Fruit fly (Drosophila melanogaster) whole organism, embryonic: ENCODE data around the gene Fnta.

ENCODE experiments used
- Aef1 ChIP-seq: fragments of 200-800 bp; sonication (Bioruptor generic); IDR thresholded peaks from 3 replicates; pipeline ENCODE4 v1.3.6; 2022; ENCODE audit warnings: missing biosample characterization, missing genetic modification characterization
- CG10431 ChIP-seq: fragments of 200-800 bp; sonication (Bioruptor generic); optimal IDR thresholded peaks from 3 replicates; lab custom pipeline; 2018; ENCODE audit warnings: missing biosample characterization, mild to moderate bottlenecking, missing genetic modification characterization
- CG10543 ChIP-seq: fragments of 200-800 bp; sonication (Bioruptor generic); optimal IDR thresholded peaks from 3 replicates; lab custom pipeline; 2017; ENCODE audit warnings: missing biosample characterization, mild to moderate bottlenecking, missing genetic modification characterization, moderate library complexity
- CG11247 ChIP-seq: fragments of 200-800 bp; sonication (Bioruptor generic); IDR thresholded peaks from 2 replicates; pipeline ENCODE4 v1.3.6; 2022; ENCODE audit warnings: missing biosample characterization, missing genetic modification characterization
- CG11456 ChIP-seq: fragments of 200-800 bp; sonication (Bioruptor generic); IDR thresholded peaks from 3 replicates; pipeline ENCODE4 v1.3.6; 2022; ENCODE audit warnings: missing biosample characterization, missing genetic modification characterization
- CG13123 ChIP-seq: fragments of 200-800 bp; sonication (Bioruptor generic); optimal IDR thresholded peaks from 2 replicates; lab custom pipeline; 2016; ENCODE audit warnings: missing biosample characterization, missing genetic modification characterization
- CG13287 ChIP-seq: fragments of 200-800 bp; sonication (Bioruptor generic); IDR thresholded peaks from 2 replicates; pipeline ENCODE4 v1.3.6; 2022; ENCODE audit warnings: missing biosample characterization, missing genetic modification characterization; ENCODE audit not compliant: partially characterized antibody
- CG13894 ChIP-seq: fragments of 200-800 bp; sonication (Bioruptor generic); optimal IDR thresholded peaks from 3 replicates; lab custom pipeline; 2018; ENCODE audit warnings: missing biosample characterization, mild to moderate bottlenecking, missing genetic modification characterization, moderate library complexity
- CG1602 ChIP-seq: fragments of 200-800 bp; sonication (Bioruptor generic); optimal IDR thresholded peaks from 3 replicates; lab custom pipeline; 2016; ENCODE audit warnings: missing biosample characterization, missing genetic modification characterization
- CG17802 ChIP-seq: fragments of 200-800 bp; sonication (Bioruptor generic); optimal IDR thresholded peaks from 2 replicates; lab custom pipeline; 2018; ENCODE audit warnings: missing biosample characterization, mild to moderate bottlenecking, missing genetic modification characterization, moderate library complexity
- CG18011 ChIP-seq: fragments of 200-800 bp; sonication (Bioruptor generic); optimal IDR thresholded peaks from 2 replicates; lab custom pipeline; 2017; ENCODE audit warnings: missing biosample characterization, missing genetic modification characterization, mild to moderate bottlenecking, moderate library complexity, missing genotype
- CG2120 ChIP-seq: fragments of 200-800 bp; sonication (Bioruptor generic); optimal IDR thresholded peaks from 3 replicates; lab custom pipeline; 2016; ENCODE audit warnings: missing biosample characterization, missing genetic modification characterization
- CG30403 ChIP-seq: fragments of 200-800 bp; sonication (Bioruptor generic); optimal IDR thresholded peaks from 3 replicates; lab custom pipeline; 2016; ENCODE audit warnings: missing biosample characterization, missing genetic modification characterization
- CG4617 ChIP-seq: fragments of 200-800 bp; sonication (Bioruptor generic); optimal IDR thresholded peaks from 3 replicates; lab custom pipeline; 2016; ENCODE audit warnings: missing biosample characterization, missing genetic modification characterization, borderline replicate concordance
- CG7839 ChIP-seq: fragments of 200-800 bp; sonication (Bioruptor generic); optimal IDR thresholded peaks from 3 replicates; lab custom pipeline; 2018; ENCODE audit warnings: missing biosample characterization, mild to moderate bottlenecking, missing genetic modification characterization, moderate library complexity
- CG9932 ChIP-seq: fragments of 200-800 bp; sonication (Bioruptor generic); IDR thresholded peaks from 2 replicates; pipeline ENCODE4 v1.3.6; 2022; ENCODE audit warnings: missing biosample characterization, missing genetic modification characterization
- CHES-1-like ChIP-seq: fragments of 200-800 bp; sonication (Bioruptor generic); optimal IDR thresholded peaks from 2 replicates; lab custom pipeline; 2016; ENCODE audit warnings: missing biosample characterization, missing genetic modification characterization
- Dad ChIP-seq: fragments of 200-800 bp; sonication (Bioruptor generic); optimal IDR thresholded peaks from 3 replicates; lab custom pipeline; 2016; ENCODE audit warnings: missing biosample characterization, missing genetic modification characterization
- Dip2 ChIP-seq: fragments of 200-800 bp; sonication (Bioruptor generic); IDR thresholded peaks from 2 replicates; pipeline ENCODE4 v1.3.6; 2022; ENCODE audit warnings: missing biosample characterization, missing genetic modification characterization
- H15 ChIP-seq: fragments of 200-800 bp; sonication (Bioruptor generic); IDR thresholded peaks from 3 replicates; pipeline ENCODE4 v1.3.6; 2022; ENCODE audit warnings: missing biosample characterization, missing genetic modification characterization
- Hr3 ChIP-seq: fragments of 200-800 bp; sonication (Bioruptor generic); optimal IDR thresholded peaks from 3 replicates; lab custom pipeline; 2016; ENCODE audit warnings: missing biosample characterization, missing genetic modification characterization
- Kr ChIP-seq: fragments of 200-800 bp; sonication (Bioruptor generic); optimal IDR thresholded peaks from 2 replicates; lab custom pipeline; 2017; ENCODE audit warnings: missing biosample characterization, mild to moderate bottlenecking, missing genetic modification characterization
- MTF-1 ChIP-seq: fragments of 200-800 bp; sonication (Bioruptor generic); optimal IDR thresholded peaks from 2 replicates; lab custom pipeline; 2018; ENCODE audit warnings: missing biosample characterization, mild to moderate bottlenecking, missing genetic modification characterization, borderline replicate concordance
- Nf-YB ChIP-seq: fragments of 200-800 bp; sonication (Bioruptor generic); optimal IDR thresholded peaks from 3 replicates; lab custom pipeline; 2019; ENCODE audit warnings: missing biosample characterization, mild to moderate bottlenecking, missing genetic modification characterization, moderate library complexity
- Opbp ChIP-seq: fragments of 200-800 bp; sonication (Bioruptor generic); IDR thresholded peaks from 3 replicates; pipeline ENCODE4 v1.3.6; 2022; ENCODE audit warnings: missing biosample characterization, missing genetic modification characterization; ENCODE audit not compliant: partially characterized antibody
- bigmax ChIP-seq: fragments of 200-800 bp; sonication (Bioruptor generic); optimal IDR thresholded peaks from 2 replicates; lab custom pipeline; 2018; ENCODE audit warnings: missing biosample characterization, mild to moderate bottlenecking, missing genetic modification characterization
- br ChIP-seq: fragments of >200 bp; optimal IDR thresholded peaks from 2 replicates; lab custom pipeline; 2017
- cad ChIP-seq: fragments of >200 bp; optimal IDR thresholded peaks from 2 replicates; lab custom pipeline; 2017; ENCODE audit warnings: missing biosample characterization, missing genetic modification characterization
- chinmo ChIP-seq: fragments of 200-800 bp; sonication (Bioruptor generic); IDR thresholded peaks from 4 replicates; pipeline ENCODE4 v1.3.6; 2022; ENCODE audit warnings: missing biosample characterization, missing genetic modification characterization; ENCODE audit not compliant: partially characterized antibody
- chm ChIP-seq: fragments of 200-800 bp; sonication (Bioruptor generic); IDR thresholded peaks from 2 replicates; pipeline ENCODE4 v1.3.6; 2022; ENCODE audit warnings: missing biosample characterization, missing genetic modification characterization
- crol ChIP-seq: fragments of 200-800 bp; sonication (Bioruptor generic); IDR thresholded peaks from 2 replicates; pipeline ENCODE4 v1.3.6; 2022; ENCODE audit warnings: missing biosample characterization, missing genetic modification characterization
- dm ChIP-seq: fragments of 200-800 bp; sonication (Bioruptor generic); optimal IDR thresholded peaks from 3 replicates; lab custom pipeline; 2016; ENCODE audit warnings: missing biosample characterization, missing genetic modification characterization
- dysf ChIP-seq: fragments of 200-800 bp; sonication (Bioruptor generic); IDR thresholded peaks from 3 replicates; pipeline ENCODE4 v1.3.6; 2022; ENCODE audit warnings: missing biosample characterization, missing genetic modification characterization
- fd102C ChIP-seq: fragments of 200-800 bp; sonication (Bioruptor generic); optimal IDR thresholded peaks from 2 replicates; lab custom pipeline; 2018; ENCODE audit warnings: missing biosample characterization, mild to moderate bottlenecking, missing genetic modification characterization, moderate library complexity
- fd3F ChIP-seq: fragments of 200-800 bp; sonication (Bioruptor generic); optimal IDR thresholded peaks from 2 replicates; lab custom pipeline; 2018; ENCODE audit warnings: missing biosample characterization, mild to moderate bottlenecking, missing genetic modification characterization, moderate library complexity
- hbn ChIP-seq: fragments of 200-800 bp; sonication (Bioruptor generic); IDR thresholded peaks from 2 replicates; pipeline ENCODE4 v1.3.6; 2022; ENCODE audit warnings: missing biosample characterization, missing genetic modification characterization; ENCODE audit not compliant: partially characterized antibody
- her ChIP-seq: fragments of 200-800 bp; sonication (Bioruptor generic); optimal IDR thresholded peaks from 2 replicates; lab custom pipeline; 2016; ENCODE audit warnings: missing biosample characterization, missing genetic modification characterization
- luna ChIP-seq: fragments of 200-800 bp; sonication (Bioruptor generic); optimal IDR thresholded peaks from 2 replicates; lab custom pipeline; 2016; ENCODE audit warnings: missing biosample characterization, missing genetic modification characterization
- maf-S ChIP-seq: fragments of 200-800 bp; sonication (Bioruptor generic); optimal IDR thresholded peaks from 2 replicates; lab custom pipeline; 2016; ENCODE audit warnings: missing biosample characterization, missing genetic modification characterization
- nmo ChIP-seq: fragments of 200-800 bp; sonication (Bioruptor generic); optimal IDR thresholded peaks from 2 replicates; lab custom pipeline; 2018; ENCODE audit warnings: missing biosample characterization, mild to moderate bottlenecking, missing genetic modification characterization, moderate library complexity
- oc ChIP-seq: fragments of 200-800 bp; sonication (Bioruptor generic); optimal IDR thresholded peaks from 2 replicates; lab custom pipeline; 2018; ENCODE audit warnings: missing biosample characterization, mild to moderate bottlenecking, missing genetic modification characterization, moderate library complexity
- pum ChIP-seq: fragments of 200-800 bp; sonication (Bioruptor generic); optimal IDR thresholded peaks from 2 replicates; lab custom pipeline; 2016; ENCODE audit warnings: missing biosample characterization, missing genetic modification characterization
- ranshi ChIP-seq: fragments of 200-800 bp; sonication (Bioruptor generic); IDR thresholded peaks from 2 replicates; pipeline ENCODE4 v1.3.6; 2022; ENCODE audit warnings: missing biosample characterization, missing genetic modification characterization
- so ChIP-seq: fragments of 200-800 bp; sonication (Bioruptor generic); IDR thresholded peaks from 3 replicates; pipeline ENCODE4 v1.3.6; 2022; ENCODE audit warnings: missing biosample characterization, missing genetic modification characterization
- tgo ChIP-seq: fragments of 200-800 bp; sonication (Bioruptor generic); IDR thresholded peaks from 3 replicates; pipeline ENCODE4 v1.3.6; 2022; ENCODE audit warnings: missing biosample characterization, missing genetic modification characterization
- tll ChIP-seq, 2 experiments: fragments of 200-800 bp in 1 of 2; fragments of >200 bp in 1 of 2; sonication (Bioruptor generic) in 1 of 2; optimal IDR thresholded peaks; 2 replicates each; lab custom pipeline; 2017 to 2019; ENCODE audit warnings: missing biosample characterization in 2 of 2, missing genetic modification characterization in 2 of 2, mild to moderate bottlenecking in 1 of 2, moderate library complexity in 1 of 2
- toy ChIP-seq: fragments of 200-800 bp; sonication (Bioruptor generic); IDR thresholded peaks from 2 replicates; pipeline ENCODE4 v1.3.6; 2022; ENCODE audit warnings: missing biosample characterization, missing genetic modification characterization
- tup ChIP-seq: fragments of 200-800 bp; sonication (Bioruptor generic); optimal IDR thresholded peaks from 2 replicates; lab custom pipeline; 2016; ENCODE audit warnings: missing biosample characterization, mild to moderate bottlenecking, missing genetic modification characterization, moderate library complexity
- vnd ChIP-seq: fragments of 200-800 bp; sonication (Bioruptor generic); IDR thresholded peaks from 3 replicates; pipeline ENCODE4 v1.3.6; 2022; ENCODE audit warnings: missing biosample characterization, missing genetic modification characterization; ENCODE audit not compliant: partially characterized antibody
- wek ChIP-seq: fragments of 200-800 bp; sonication (Bioruptor generic); optimal IDR thresholded peaks from 3 replicates; lab custom pipeline; 2018; ENCODE audit warnings: missing biosample characterization, mild to moderate bottlenecking, missing genetic modification characterization, moderate library complexity
- zen ChIP-seq: fragments of 200-800 bp; sonication (Bioruptor generic); optimal IDR thresholded peaks from 3 replicates; lab custom pipeline; 2018; ENCODE audit warnings: missing biosample characterization, mild to moderate bottlenecking, missing genetic modification characterization, moderate library complexity

Fnta gene

dm6 chr2L:4850356-4850755 lies 19.9 kb upstream of the Fnta start, which contains the start of the genes mRpS2 and Mon1 (continued):
- peak; percentile 94 for TF ChIP-seq CG13894 (tag; lab: Kevin White, UChicago)
- TF ChIP-seq CG13123 = peak; percentile 91
- TF ChIP-seq Dad (GFP tag; lab: Kevin White, UChicago) = peak; percentile 73
- TF ChIP-seq CG18011 (GFP tag; lab: Kevin White, UChicago) = peak; percentile 87
- TF ChIP-seq CHES-1-like (GFP tag; lab: Kevin White, UChicago) = peak; percentile 75
- TF ChIP-seq chinmo (GFP tag; lab: Robert Waterston, UW) = no peak
- TF ChIP-seq Dip2 = peak; percentile 48; the same call in 1 of the 2 replicates
- TF ChIP-seq tup (GFP tag; lab: Kevin White, UChicago) = peak; percentile 85
- TF ChIP-seq vnd (GFP tag; lab: Robert Waterston, UW) = no peak
- TF ChIP-seq crol (GFP tag; lab: Robert Waterston, UW) = peak; percentile 53
- TF ChIP-seq pum (GFP tag; lab: Kevin White, UChicago) = peak; percentile 77
- TF ChIP-seq toy (GFP tag; lab: Robert Waterston, UW) = peak; percentile 94
- peak; percentile 72 for TF ChIP-seq CG10543 (GFP tag; lab: Kevin White, UChicago)
- TF ChIP-seq ranshi = peak; percentile 96
- TF ChIP-seq CG1602 (GFP tag; lab: Kevin White, UChicago) = peak; percentile 95
- peak; percentile 16 for TF ChIP-seq Kr (GFP tag; lab: Kevin White, UChicago)
- TF ChIP-seq CG2120 (GFP tag; lab: Kevin White, UChicago) = peak; percentile 95
- peak; percentile 94 for TF ChIP-seq dysf (GFP tag; lab: Robert Waterston, UW)
- TF ChIP-seq H15 = peak; percentile 97
- TF ChIP-seq CG10431 = peak; percentile 56
- TF ChIP-seq CG17802 (tag; lab: Kevin White, UChicago) = peak; percentile 76
- TF ChIP-seq luna = peak; percentile 34
- TF ChIP-seq fd3F = peak; percentile 95
- TF ChIP-seq nmo (GFP tag; lab: Kevin White, UChicago) = peak; percentile 94
- TF ChIP-seq CG11247 (GFP tag; lab: Robert Waterston, UW) = peak; percentile 95
- peak; percentile 95 for TF ChIP-seq CG7839 (tag; lab: Kevin White, UChicago)
- TF ChIP-seq zen = peak; percentile 96
- no peak for TF ChIP-seq cad (GFP tag; lab: Kevin White, UChicago)
- TF ChIP-seq MTF-1 (GFP tag; lab: Kevin White, UChicago) = peak; percentile 84
- TF ChIP-seq so (GFP tag; lab: Robert Waterston, UW) = peak; percentile 96
- peak; percentile 65 for TF ChIP-seq fd102C (GFP tag; lab: Kevin White, UChicago)
- peak; percentile 98 for TF ChIP-seq CG9932 (GFP tag; lab: Robert Waterston, UW)
- TF ChIP-seq CG13287 (GFP tag; lab: Robert Waterston, UW) = peak; percentile 50; the same call in 1 of the 2 replicates
- TF ChIP-seq Hr3 (GFP tag; lab: Kevin White, UChicago) = peak; percentile 96
- peak; percentile 69 for TF ChIP-seq bigmax (GFP tag; lab: Kevin White, UChicago)
- TF ChIP-seq Nf-YB (GFP tag; lab: Kevin White, UChicago) = peak; percentile 74
- peak; percentile 93 for TF ChIP-seq CG4617
- TF ChIP-seq chm (GFP tag; lab: Robert Waterston, UW) = peak; percentile 71
- peak; percentile 92 for TF ChIP-seq oc
- peak; percentile 97 for TF ChIP-seq CG11456 (GFP tag; lab: Robert Waterston, UW)
- TF ChIP-seq tgo (GFP tag; lab: Robert Waterston, UW) = peak; percentile 98
- no peak for TF ChIP-seq hbn (GFP tag; lab: Robert Waterston, UW)
- peak; percentile 95 for TF ChIP-seq CG30403 (GFP tag; lab: Kevin White, UChicago)
- TF ChIP-seq br (lab: Kevin White, UChicago) = no peak
- TF ChIP-seq Aef1 (GFP tag; lab: Robert Waterston, UW) = peak; percentile 96
- peak; percentile 79 for TF ChIP-seq wek (GFP tag; lab: Kevin White, UChicago)
- TF ChIP-seq dm (GFP tag; lab: Kevin White, UChicago) = peak; percentile 57
- no peak for TF ChIP-seq Opbp (GFP tag; lab: Robert Waterston, UW)
- TF ChIP-seq tll (GFP tag; optimal IDR thresholded peaks at IDR 0.05; lab: Kevin White, UChicago) = no peak
- TF ChIP-seq her = peak; percentile 70
- peak; percentile 82 for TF ChIP-seq maf-S (GFP tag; lab: Kevin White, UChicago)
